Fruit fly (Drosophila melanogaster) S2 (cell line): ENCODE results near the gene CG4991.

ENCODE experiments used
- CG8478 ChIP-seq: fragments of >200 bp; optimal IDR thresholded peaks from 2 replicates; lab custom pipeline; 2018
- CTCF ChIP-seq, 2 experiments: fragments of >200 bp; optimal IDR thresholded peaks; 2 replicates each; lab custom pipeline; 2018

DNA sequence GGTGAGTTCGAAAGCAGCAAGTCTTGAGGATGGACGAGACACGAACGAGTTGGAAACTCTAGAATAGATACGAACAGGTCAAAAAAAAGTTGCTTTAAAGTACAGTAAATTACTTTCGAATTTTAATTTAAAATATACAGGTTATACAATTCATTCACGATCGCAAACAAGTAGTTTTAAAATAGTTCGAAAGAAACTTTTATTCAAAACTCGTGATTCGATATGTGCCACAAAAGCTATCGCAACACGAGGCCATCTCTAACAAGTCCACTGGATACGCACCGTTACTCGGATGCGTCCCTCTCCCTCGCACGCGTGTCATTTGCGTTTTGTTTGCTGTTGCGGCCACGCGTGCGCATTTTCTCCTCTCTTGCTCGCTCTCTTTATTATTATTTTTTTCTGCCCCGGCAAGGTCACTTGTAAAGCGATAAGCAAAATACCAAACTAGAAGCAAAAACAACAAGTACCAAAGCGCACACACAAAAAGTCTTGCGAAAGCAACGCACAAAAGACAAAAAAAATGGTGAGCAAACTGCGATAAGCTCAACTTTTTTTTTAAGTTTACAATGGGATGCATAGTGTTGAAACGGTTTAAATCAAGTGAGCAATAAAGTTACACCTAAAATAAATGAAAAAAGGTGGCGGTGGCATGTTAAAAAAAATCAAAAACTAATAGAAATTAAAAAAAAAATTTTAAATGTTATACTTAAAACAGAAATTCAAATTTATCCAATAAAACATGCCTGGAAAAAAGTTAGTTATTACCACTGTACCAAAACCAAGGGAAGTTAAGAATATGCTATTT is 33.6 kb downstream of the CG4991 start:
- TF ChIP-seq CG8478 (lab: Kevin White, UChicago), result no peak
- TF ChIP-seq CTCF (optimal IDR thresholded peaks at IDR 0.05; lab: Kevin White, UChicago), result no peak
